Fruit fly (Drosophila melanogaster) whole organism, embryonic: ENCODE results near the gene CG17470.

Experiments used
- Abd-B ChIP-seq: fragments of 200-800 bp; sonication (Bioruptor generic); optimal IDR thresholded peaks from 2 replicates; lab custom pipeline; 2018; ENCODE audit warnings: missing biosample characterization, mild to moderate bottlenecking, missing genetic modification characterization, moderate library complexity
- Asciz ChIP-seq: fragments of 200-800 bp; sonication (Bioruptor generic); optimal IDR thresholded peaks from 2 replicates; lab custom pipeline; 2017; ENCODE audit warnings: missing biosample characterization, mild to moderate bottlenecking, missing genetic modification characterization, missing genetic modification reagents
- CG10431 ChIP-seq: fragments of 200-800 bp; sonication (Bioruptor generic); optimal IDR thresholded peaks from 3 replicates; lab custom pipeline; 2018; ENCODE audit warnings: missing biosample characterization, mild to moderate bottlenecking, missing genetic modification characterization
- CG10543 ChIP-seq: fragments of 200-800 bp; sonication (Bioruptor generic); optimal IDR thresholded peaks from 3 replicates; lab custom pipeline; 2017; ENCODE audit warnings: missing biosample characterization, mild to moderate bottlenecking, missing genetic modification characterization, moderate library complexity
- CG12219 ChIP-seq: fragments of 200-800 bp; sonication (Bioruptor generic); optimal IDR thresholded peaks from 3 replicates; lab custom pipeline; 2018; ENCODE audit warnings: missing biosample characterization, mild to moderate bottlenecking, missing genetic modification characterization
- CG13624 ChIP-seq: fragments of 200-800 bp; sonication (Bioruptor generic); optimal IDR thresholded peaks from 2 replicates; lab custom pipeline; 2016; ENCODE audit warnings: missing biosample characterization, missing genetic modification characterization
- CG15479 ChIP-seq: fragments of 200-800 bp; sonication (Bioruptor generic); optimal IDR thresholded peaks from 3 replicates; lab custom pipeline; 2019; ENCODE audit warnings: missing biosample characterization, mild to moderate bottlenecking, missing genetic modification characterization, moderate library complexity
- CG18599 ChIP-seq: fragments of 200-800 bp; sonication (Bioruptor generic); optimal IDR thresholded peaks from 3 replicates; lab custom pipeline; 2017; ENCODE audit warnings: missing biosample characterization, missing genetic modification characterization, mild to moderate bottlenecking, moderate library complexity, missing genetic modification reagents
- CG31441 ChIP-seq: fragments of 200-800 bp; sonication (Bioruptor generic); IDR thresholded peaks from 2 replicates; pipeline ENCODE4 v1.3.6; 2022; ENCODE audit warnings: missing biosample characterization, missing genetic modification characterization
- CG4328 ChIP-seq: fragments of 200-800 bp; sonication (Bioruptor generic); optimal IDR thresholded peaks from 3 replicates; lab custom pipeline; 2017; ENCODE audit warnings: missing biosample characterization, missing genetic modification reagents, missing genetic modification characterization
- CG4707 ChIP-seq: fragments of 200-800 bp; sonication (Bioruptor generic); optimal IDR thresholded peaks from 2 replicates; lab custom pipeline; 2018; ENCODE audit warnings: missing biosample characterization, mild to moderate bottlenecking, missing genetic modification characterization, moderate library complexity
- CG7357 ChIP-seq: fragments of 200-800 bp; sonication (Bioruptor generic); IDR thresholded peaks from 3 replicates; pipeline ENCODE4 v1.3.6; 2022; ENCODE audit warnings: missing biosample characterization, missing genetic modification characterization
- CG8281 ChIP-seq: fragments of 200-800 bp; sonication (Bioruptor generic); optimal IDR thresholded peaks from 2 replicates; lab custom pipeline; 2018; ENCODE audit warnings: missing biosample characterization, mild to moderate bottlenecking, missing genetic modification characterization, moderate library complexity
- CG9727 ChIP-seq: fragments of 200-800 bp; sonication (Bioruptor generic); optimal IDR thresholded peaks from 3 replicates; lab custom pipeline; 2017; ENCODE audit warnings: missing biosample characterization, mild to moderate bottlenecking, missing genetic modification characterization
- CoRest ChIP-seq: fragments of 200-800 bp; sonication (Bioruptor generic); optimal IDR thresholded peaks from 3 replicates; lab custom pipeline; 2018; ENCODE audit warnings: missing biosample characterization, mild to moderate bottlenecking, missing genetic modification characterization, moderate library complexity
- E2f2 ChIP-seq: fragments of 200-800 bp; sonication (Bioruptor generic); IDR thresholded peaks from 2 replicates; pipeline ENCODE4 v1.3.6; 2022; ENCODE audit warnings: missing biosample characterization, missing genetic modification characterization
- Fer1 ChIP-seq: fragments of 200-800 bp; sonication (Bioruptor generic); optimal IDR thresholded peaks from 2 replicates; lab custom pipeline; 2017; ENCODE audit warnings: missing biosample characterization, mild to moderate bottlenecking, missing genetic modification characterization
- Fer2 ChIP-seq: fragments of 200-800 bp; sonication (Bioruptor generic); optimal IDR thresholded peaks from 2 replicates; lab custom pipeline; 2018; ENCODE audit warnings: missing biosample characterization, mild to moderate bottlenecking, missing genetic modification characterization, moderate library complexity
- Hand ChIP-seq: fragments of 200-800 bp; sonication (Bioruptor generic); optimal IDR thresholded peaks from 2 replicates; lab custom pipeline; 2017; ENCODE audit warnings: mild to moderate bottlenecking, missing biosample characterization, missing genetic modification reagents, missing genetic modification characterization
- Hr51 ChIP-seq, 2 experiments: fragments of 200-800 bp; sonication (Bioruptor generic); optimal IDR thresholded peaks; 2 replicates in 1 of 2; 3 replicates in 1 of 2; lab custom pipeline; 2016 to 2018; ENCODE audit warnings: missing biosample characterization in 2 of 2, missing genetic modification characterization in 2 of 2, mild to moderate bottlenecking in 1 of 2, moderate library complexity in 1 of 2
- MBD-R2 ChIP-seq: fragments of 200-800 bp; sonication (Bioruptor generic); IDR thresholded peaks from 2 replicates; pipeline ENCODE4 v1.3.6; 2022; ENCODE audit warnings: missing biosample characterization, missing genetic modification characterization
- MTF-1 ChIP-seq: fragments of 200-800 bp; sonication (Bioruptor generic); optimal IDR thresholded peaks from 2 replicates; lab custom pipeline; 2018; ENCODE audit warnings: missing biosample characterization, mild to moderate bottlenecking, missing genetic modification characterization, borderline replicate concordance
- Max ChIP-seq: fragments of 200-800 bp; sonication (Bioruptor generic); optimal IDR thresholded peaks from 2 replicates; lab custom pipeline; 2016; ENCODE audit warnings: missing biosample characterization, mild to moderate bottlenecking, missing genetic modification characterization
- Mes4 ChIP-seq: fragments of 200-800 bp; sonication (Bioruptor generic); optimal IDR thresholded peaks from 2 replicates; lab custom pipeline; 2016; ENCODE audit warnings: missing biosample characterization, missing genetic modification characterization
- NC2β ChIP-seq: fragments of 200-800 bp; sonication (Bioruptor generic); optimal IDR thresholded peaks from 2 replicates; lab custom pipeline; 2016; ENCODE audit warnings: missing biosample characterization, missing genetic modification characterization
- Neu2 ChIP-seq: fragments of 200-800 bp; sonication (Bioruptor generic); optimal IDR thresholded peaks from 3 replicates; lab custom pipeline; 2016; ENCODE audit warnings: missing biosample characterization, missing genetic modification characterization, borderline replicate concordance
- Nf-YB ChIP-seq: fragments of 200-800 bp; sonication (Bioruptor generic); optimal IDR thresholded peaks from 3 replicates; lab custom pipeline; 2019; ENCODE audit warnings: missing biosample characterization, mild to moderate bottlenecking, missing genetic modification characterization, moderate library complexity
- Optix ChIP-seq: fragments of 200-800 bp; sonication (Bioruptor generic); IDR thresholded peaks from 3 replicates; pipeline ENCODE4 v1.3.6; 2022; ENCODE audit warnings: missing biosample characterization, missing genetic modification characterization
- Six4 ChIP-seq: fragments of 200-800 bp; sonication (Bioruptor generic); optimal IDR thresholded peaks from 2 replicates; lab custom pipeline; 2016; ENCODE audit warnings: missing biosample characterization, missing genetic modification characterization
- Sox102F ChIP-seq: fragments of 200-800 bp; sonication (Bioruptor generic); optimal IDR thresholded peaks from 2 replicates; lab custom pipeline; 2018; ENCODE audit warnings: missing biosample characterization, mild to moderate bottlenecking, missing genetic modification characterization, moderate library complexity
- Sry-β ChIP-seq: fragments of 200-800 bp; sonication (Bioruptor generic); optimal IDR thresholded peaks from 2 replicates; lab custom pipeline; 2018; ENCODE audit warnings: missing biosample characterization, mild to moderate bottlenecking, missing genetic modification characterization, moderate library complexity
- TFAM ChIP-seq: fragments of 200-800 bp; sonication (Bioruptor generic); optimal IDR thresholded peaks from 2 replicates; lab custom pipeline; 2017; ENCODE audit warnings: missing biosample characterization, missing genetic modification characterization, inconsistent platforms
- ash1 ChIP-seq: fragments of 200-800 bp; sonication (Bioruptor generic); optimal IDR thresholded peaks from 2 replicates; lab custom pipeline; 2018; ENCODE audit warnings: missing biosample characterization, mild to moderate bottlenecking, missing genetic modification characterization
- bowl ChIP-seq: fragments of 200-800 bp; sonication (Bioruptor generic); IDR thresholded peaks from 2 replicates; pipeline ENCODE4 v1.3.6; 2022; ENCODE audit warnings: missing biosample characterization, missing genetic modification characterization
- corto ChIP-seq: fragments of 200-800 bp; sonication (Bioruptor generic); optimal IDR thresholded peaks from 2 replicates; lab custom pipeline; 2016; ENCODE audit warnings: missing biosample characterization, mild to moderate bottlenecking, missing genetic modification characterization, moderate library complexity
- crol ChIP-seq: fragments of 200-800 bp; sonication (Bioruptor generic); IDR thresholded peaks from 2 replicates; pipeline ENCODE4 v1.3.6; 2022; ENCODE audit warnings: missing biosample characterization, missing genetic modification characterization
- eve ChIP-seq, 2 experiments: fragments of >200 bp; optimal IDR thresholded peaks; 2 replicates each; lab custom pipeline; 2017; ENCODE audit warnings: missing biosample characterization in 2 of 2, missing genetic modification characterization in 2 of 2
- ewg ChIP-seq: fragments of 200-800 bp; sonication (Bioruptor generic); optimal IDR thresholded peaks from 3 replicates; lab custom pipeline; 2017; ENCODE audit warnings: mild to moderate bottlenecking, missing biosample characterization, missing genetic modification reagents, missing genetic modification characterization
- fu2 ChIP-seq: fragments of 200-800 bp; sonication (Bioruptor generic); optimal IDR thresholded peaks from 2 replicates; lab custom pipeline; 2016; ENCODE audit warnings: missing biosample characterization, missing genetic modification characterization
- gfzf ChIP-seq: fragments of 200-800 bp; sonication (Bioruptor generic); optimal IDR thresholded peaks from 2 replicates; lab custom pipeline; 2016; ENCODE audit warnings: missing biosample characterization, mild to moderate bottlenecking, missing genetic modification characterization, moderate library complexity
- her ChIP-seq: fragments of 200-800 bp; sonication (Bioruptor generic); optimal IDR thresholded peaks from 2 replicates; lab custom pipeline; 2016; ENCODE audit warnings: missing biosample characterization, missing genetic modification characterization
- jing ChIP-seq: fragments of 200-800 bp; sonication (Bioruptor generic); optimal IDR thresholded peaks from 2 replicates; lab custom pipeline; 2018; ENCODE audit warnings: missing biosample characterization, mild to moderate bottlenecking, missing genetic modification characterization
- ken ChIP-seq: fragments of 200-800 bp; sonication (Bioruptor generic); IDR thresholded peaks from 3 replicates; pipeline ENCODE4 v1.3.6; 2022; ENCODE audit warnings: missing biosample characterization, missing genetic modification characterization
- kni ChIP-seq: fragments of 200-800 bp; sonication (Bioruptor generic); optimal IDR thresholded peaks from 3 replicates; lab custom pipeline; 2017; ENCODE audit warnings: mild to moderate bottlenecking, missing biosample characterization, missing genetic modification reagents, missing genetic modification characterization
- pho ChIP-seq: fragments of 200-800 bp; sonication (Bioruptor generic); optimal IDR thresholded peaks from 2 replicates; lab custom pipeline; 2016; ENCODE audit warnings: missing biosample characterization, missing genetic modification characterization
- scrt ChIP-seq: fragments of 200-800 bp; sonication (Bioruptor generic); optimal IDR thresholded peaks from 2 replicates; lab custom pipeline; 2018; ENCODE audit warnings: missing biosample characterization, mild to moderate bottlenecking, missing genetic modification characterization, moderate library complexity
- slbo ChIP-seq: fragments of 200-800 bp; sonication (Bioruptor generic); IDR thresholded peaks from 2 replicates; pipeline ENCODE4 v1.3.6; 2022; ENCODE audit warnings: missing biosample characterization, missing genetic modification characterization
- ttk ChIP-seq: fragments of 200-800 bp; sonication (Bioruptor generic); IDR thresholded peaks from 2 replicates; pipeline ENCODE4 v2.1.2; 2022; ENCODE audit warnings: missing biosample characterization, missing genetic modification characterization
- zf30C ChIP-seq: fragments of 200-800 bp; sonication (Bioruptor generic); optimal IDR thresholded peaks from 3 replicates; lab custom pipeline; 2018; ENCODE audit warnings: missing biosample characterization, mild to moderate bottlenecking, missing genetic modification characterization

The CG17470 gene

DNA sequence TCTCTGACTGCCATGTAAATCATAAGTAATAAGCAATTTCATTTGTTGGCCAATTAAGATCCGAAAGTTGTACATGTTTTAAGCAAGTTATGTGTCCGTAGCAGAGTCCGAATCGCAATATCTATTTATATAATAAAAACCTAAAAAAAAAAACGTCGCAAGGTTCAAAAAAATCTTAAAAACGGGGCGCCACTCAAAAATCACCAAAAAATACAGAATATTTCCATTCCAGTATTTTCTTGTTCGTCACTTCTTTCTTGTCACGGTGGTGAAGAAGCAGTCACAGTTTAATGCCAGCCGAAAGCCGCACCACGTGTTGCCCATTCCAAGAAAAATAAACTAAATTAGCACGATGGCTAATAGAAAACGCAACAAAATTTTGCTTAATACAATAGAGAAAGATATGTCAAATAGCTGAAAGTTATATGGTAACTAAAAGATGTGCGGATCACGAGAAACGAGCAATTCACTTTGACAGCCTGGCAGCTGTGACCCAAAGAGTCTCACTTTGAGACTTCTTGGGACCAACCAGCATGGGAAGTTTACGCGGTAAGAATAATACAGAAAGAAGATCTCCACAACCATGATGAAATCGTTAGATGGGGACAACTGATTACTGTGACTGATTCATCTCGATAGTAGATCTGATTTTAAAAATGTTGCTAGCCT, 4.3 kb upstream of the CG17470 start (continued):
- TF ChIP-seq CG10431 (GFP tag; lab: Kevin White, UChicago) (peak; percentile 8), CG4328 (GFP tag; lab: Kevin White, UChicago) (no peak), Sox102F (GFP tag; lab: Kevin White, UChicago) (no peak), Nf-YB (GFP tag; lab: Kevin White, UChicago) (no peak), ewg (no peak), gfzf (GFP tag; lab: Kevin White, UChicago) (peak; percentile 91), Neu2 (GFP tag; lab: Kevin White, UChicago) (no peak), CoRest (peak; percentile 21), MTF-1 (no peak), NC2β (GFP tag; lab: Kevin White, UChicago) (no peak), CG10543 (GFP tag; lab: Kevin White, UChicago) (no peak), ash1 (GFP tag; lab: Kevin White, UChicago) (no peak), Max (GFP tag; lab: Kevin White, UChicago) (peak; percentile 84), CG15479 (GFP tag; lab: Kevin White, UChicago) (no peak), slbo (no peak), Fer1 (GFP tag; lab: Kevin White, UChicago) (no peak), CG8281 (no peak), ttk (GFP tag; lab: Robert Waterston, UW) (no peak), eve (GFP tag; optimal IDR thresholded peaks at IDR 0.05; lab: Kevin White, UChicago) (no peak), Fer2 (tag; lab: Kevin White, UChicago) (no peak), TFAM (GFP tag; lab: Kevin White, UChicago) (no peak), crol (no peak), Optix (GFP tag; lab: Robert Waterston, UW) (no peak), E2f2 (no peak), Six4 (GFP tag; lab: Kevin White, UChicago) (no peak), Hr51 (GFP tag; optimal IDR thresholded peaks at IDR 0.05; lab: Kevin White, UChicago) (no peak), pho (GFP tag; lab: Kevin White, UChicago) (peak; percentile 11), CG7357 (GFP tag; lab: Robert Waterston, UW) (no peak), Abd-B (GFP tag; lab: Kevin White, UChicago) (no peak), zf30C (peak; percentile 44), kni (GFP tag; lab: Kevin White, UChicago) (no peak), MBD-R2 (GFP tag; lab: Robert Waterston, UW) (no peak), CG9727 (GFP tag; lab: Kevin White, UChicago) (no peak), Hand (GFP tag; lab: Kevin White, UChicago) (no peak), scrt (GFP tag; lab: Kevin White, UChicago) (peak; percentile 48), CG4707 (GFP tag; lab: Kevin White, UChicago) (no peak), Asciz (GFP tag; lab: Kevin White, UChicago) (no peak), corto (no peak), CG31441 (GFP tag; lab: Robert Waterston, UW) (no peak), CG13624 (GFP tag; lab: Kevin White, UChicago) (peak; percentile 7), her (peak; percentile 5), Sry-β (GFP tag; lab: Kevin White, UChicago) (no peak), jing (GFP tag; lab: Kevin White, UChicago) (no peak), bowl (no peak), fu2 (peak; percentile 49), CG18599 (GFP tag; lab: Kevin White, UChicago) (no peak), Mes4 (peak; percentile 28), ken (no peak), CG12219 (GFP tag; lab: Kevin White, UChicago) (no peak)
